Worm (Caenorhabditis elegans): ENCODE data around the gene C05G5.7.

DNA sequence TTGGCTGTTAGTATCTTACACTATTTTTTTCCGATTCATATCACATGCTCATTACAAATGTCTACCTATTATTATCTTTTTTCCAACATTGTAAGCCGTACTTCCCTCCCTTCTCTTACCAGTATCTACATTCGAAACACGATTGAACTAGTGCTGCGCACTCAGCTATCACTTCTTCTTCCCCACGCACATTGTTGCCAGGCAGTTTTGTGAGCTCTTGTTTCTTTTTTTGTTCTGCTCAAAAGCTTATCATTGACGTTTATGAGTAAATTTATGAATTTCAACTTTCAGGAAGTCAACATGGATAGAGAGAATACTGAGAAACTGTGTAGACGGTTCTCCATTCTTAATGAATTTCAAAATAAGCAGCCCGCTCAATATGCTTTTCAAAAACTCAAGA lies 22.5 kb downstream of the C05G5.7 start, which contains the start of gene F33C8.2:
- TF ChIP-seq dmd-4 (tag; optimal IDR thresholded peaks at IDR 0.05) (no peak), unc-55 (GFP tag; optimal IDR thresholded peaks at IDR 0.05) (no peak), fos-1 (tag; optimal IDR thresholded peaks at IDR 0.05) (no peak), zag-1 (tag; optimal IDR thresholded peaks at IDR 0.05) (no peak)
